Fruit fly (Drosophila melanogaster): ENCODE data around the gene Irk3.
A peak's percentile ranks its signal among the peaks of the same experiment; 100 is the strongest.

The Irk3 gene

DNA sequence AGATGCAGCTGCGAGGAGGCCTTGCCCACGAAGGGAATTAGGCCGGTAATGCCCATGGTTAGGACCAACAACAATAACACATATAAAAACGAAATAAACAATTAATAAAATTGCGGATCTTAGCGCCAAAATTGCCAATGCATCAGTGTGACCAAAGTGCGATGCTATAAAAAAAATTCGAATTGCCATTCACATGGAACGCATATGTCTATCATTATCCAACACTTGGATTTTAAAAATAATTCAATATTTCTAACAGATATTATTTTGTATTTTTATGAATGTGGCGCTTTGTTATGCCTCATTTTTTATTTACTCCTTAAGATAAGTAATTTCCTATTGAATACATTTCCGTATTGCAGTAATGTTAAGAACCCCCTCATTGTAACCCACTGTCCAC, 31.6 kb downstream of the Irk3 start, which contains the start of gene tos (continued):
- TF ChIP-seq pum (GFP tag; optimal IDR thresholded peaks at IDR 0.05) (no peak), CG6654 (GFP tag; optimal IDR thresholded peaks at IDR 0.05) (no peak), CG17361 (GFP tag; IDR thresholded peaks at IDR 0.05) (no peak), Hmx (GFP tag; optimal IDR thresholded peaks at IDR 0.05) (no peak), E2f1 (GFP tag; IDR thresholded peaks at IDR 0.05) (peak; percentile 23; the same call in 1 of the 2 replicates), Ptx1 (GFP tag; IDR thresholded peaks at IDR 0.05) (no peak), YL-1 (GFP tag; optimal IDR thresholded peaks at IDR 0.05) (peak; percentile 49), dmrt11E (tag; optimal IDR thresholded peaks at IDR 0.05) (no peak), CG14710 (tag; optimal IDR thresholded peaks at IDR 0.05) (peak; percentile 28), zfh1 (GFP tag; IDR thresholded peaks at IDR 0.05) (no peak), toy (GFP tag; IDR thresholded peaks at IDR 0.05) (no peak), CG3847 (GFP tag; IDR thresholded peaks at IDR 0.05) (peak; percentile 61), CG2120 (GFP tag; optimal IDR thresholded peaks at IDR 0.05) (no peak), CG4730 (GFP tag; IDR thresholded peaks at IDR 0.05) (no peak), vvl (GFP tag; IDR thresholded peaks at IDR 0.05) (no peak), CG4360 (GFP tag; IDR thresholded peaks at IDR 0.05) (no peak), ap (GFP tag; IDR thresholded peaks at IDR 0.05) (no peak), CG12391 (tag; optimal IDR thresholded peaks at IDR 0.05) (no peak), otp (GFP tag; IDR thresholded peaks at IDR 0.05) (no peak), hb (GFP tag; IDR thresholded peaks at IDR 0.05; ENCODE audit: partially characterized antibody) (no peak), CG31441 (GFP tag; IDR thresholded peaks at IDR 0.05) (no peak), zen2 (GFP tag; IDR thresholded peaks at IDR 0.05; ENCODE audit: partially characterized antibody) (no peak), Mes4 (GFP tag; optimal IDR thresholded peaks at IDR 0.05) (no peak), Dfd (GFP tag; optimal IDR thresholded peaks at IDR 0.05) (no peak), CG15601 (tag; optimal IDR thresholded peaks at IDR 0.05) (no peak), gem (tag; optimal IDR thresholded peaks at IDR 0.05) (no peak), inv (GFP tag; IDR thresholded peaks at IDR 0.05; ENCODE audit: partially characterized antibody) (no peak), CG8089 (GFP tag; optimal IDR thresholded peaks at IDR 0.05) (no peak), Nf-YA (GFP tag; IDR thresholded peaks at IDR 0.05) (no peak), CG14050 (GFP tag; IDR thresholded peaks at IDR 0.05) (no peak), CG8944 (GFP tag; optimal IDR thresholded peaks at IDR 0.05) (no peak), Med (GFP tag) (peak; percentile 55), CG34376 (GFP tag; optimal IDR thresholded peaks at IDR 0.05) (no peak), gcm2 (GFP tag; optimal IDR thresholded peaks at IDR 0.05) (no peak), ash1 (GFP tag; optimal IDR thresholded peaks at IDR 0.05) (no peak), Nf-YB (GFP tag; optimal IDR thresholded peaks at IDR 0.05) (no peak), ken (GFP tag; IDR thresholded peaks at IDR 0.05) (no peak), CG12299 (tag; optimal IDR thresholded peaks at IDR 0.05) (no peak), ATbp (GFP tag; optimal IDR thresholded peaks at IDR 0.05) (no peak), Hmr (GFP tag; optimal IDR thresholded peaks at IDR 0.05) (no peak), slbo (GFP tag; IDR thresholded peaks at IDR 0.05) (no peak), amos (GFP tag; IDR thresholded peaks at IDR 0.05; ENCODE audit: partially characterized antibody) (peak; percentile 32; the same call in 1 of the 2 replicates), CG18764 (GFP tag; optimal IDR thresholded peaks at IDR 0.05) (no peak), Oli (tag; optimal IDR thresholded peaks at IDR 0.05) (no peak), pfk (GFP tag; optimal IDR thresholded peaks at IDR 0.05) (no peak), Mad (GFP tag; optimal IDR thresholded peaks at IDR 0.05) (no peak), Taf1 (GFP tag; IDR thresholded peaks at IDR 0.05) (no peak), CG10654 (GFP tag; optimal IDR thresholded peaks at IDR 0.05) (no peak), dati (GFP tag; IDR thresholded peaks at IDR 0.05) (no peak), Rfx (GFP tag; IDR thresholded peaks at IDR 0.05) (0 out of 2 replicates have a peak, but pooled peaks have one; percentile 29), fu2 (GFP tag; optimal IDR thresholded peaks at IDR 0.05) (no peak), sens (GFP tag) (no peak), NC2β (GFP tag; optimal IDR thresholded peaks at IDR 0.05) (no peak)

Data from whole organism, embryonic.